Fruit fly (Drosophila melanogaster) whole organism, embryonic: ENCODE results near the gene Grip128.

Experiments
- Atf3 ChIP-seq: fragments of 200-800 bp; sonication (Bioruptor generic); optimal IDR thresholded peaks from 3 replicates; lab custom pipeline; 2016; ENCODE audit warnings: missing biosample characterization, missing genetic modification characterization
- B-H2 ChIP-seq: fragments of 200-800 bp; sonication (Bioruptor generic); optimal IDR thresholded peaks from 2 replicates; lab custom pipeline; 2018; ENCODE audit warnings: missing biosample characterization, mild to moderate bottlenecking, missing genetic modification characterization
- Bdp1 ChIP-seq: fragments of 200-800 bp; sonication (Bioruptor generic); optimal IDR thresholded peaks from 3 replicates; lab custom pipeline; 2016; ENCODE audit warnings: missing biosample characterization, missing genetic modification characterization
- Blimp-1 ChIP-seq: fragments of 200-800 bp; sonication (Bioruptor generic); optimal IDR thresholded peaks from 3 replicates; lab custom pipeline; 2018; ENCODE audit warnings: missing biosample characterization, missing genetic modification characterization, mild to moderate bottlenecking, moderate library complexity, missing genetic modification reagents
- CG10209 ChIP-seq: fragments of 200-800 bp; sonication (Bioruptor generic); optimal IDR thresholded peaks from 3 replicates; lab custom pipeline; 2017; ENCODE audit warnings: missing biosample characterization, mild to moderate bottlenecking, missing genetic modification characterization, missing genetic modification reagents
- CG10321 ChIP-seq: fragments of 200-800 bp; sonication (Bioruptor generic); IDR thresholded peaks from 2 replicates; pipeline ENCODE4 v1.3.6; 2022; ENCODE audit warnings: missing biosample characterization, missing genetic modification characterization
- CG11695 ChIP-seq: fragments of 200-800 bp; sonication (Bioruptor generic); IDR thresholded peaks from 3 replicates; pipeline ENCODE4 v1.3.6; 2022; ENCODE audit warnings: missing biosample characterization, missing genetic modification characterization
- CG12299 ChIP-seq: fragments of 200-800 bp; sonication (Bioruptor generic); optimal IDR thresholded peaks from 2 replicates; lab custom pipeline; 2018; ENCODE audit warnings: missing biosample characterization, mild to moderate bottlenecking, missing genetic modification characterization
- CG12769 ChIP-seq: fragments of 200-800 bp; sonication (Bioruptor generic); optimal IDR thresholded peaks from 2 replicates; lab custom pipeline; 2019; ENCODE audit warnings: missing biosample characterization, mild to moderate bottlenecking, missing genetic modification characterization, moderate library complexity
- CG17829 ChIP-seq: fragments of 200-800 bp; optimal IDR thresholded peaks from 2 replicates; lab custom pipeline; 2019; ENCODE audit warnings: missing biosample characterization, mild to moderate bottlenecking, missing genetic modification characterization, moderate library complexity
- CG2889 ChIP-seq: fragments of 200-800 bp; sonication (Bioruptor generic); IDR thresholded peaks from 3 replicates; pipeline ENCODE4 v1.3.6; 2022; ENCODE audit warnings: missing biosample characterization, missing genetic modification characterization
- CG3163 ChIP-seq: fragments of 200-800 bp; sonication (Bioruptor generic); optimal IDR thresholded peaks from 3 replicates; lab custom pipeline; 2016; ENCODE audit warnings: missing biosample characterization, missing genetic modification characterization
- CG43689 ChIP-seq: fragments of 200-800 bp; sonication (Bioruptor generic); IDR thresholded peaks from 2 replicates; pipeline ENCODE4 v1.3.6; 2022; ENCODE audit warnings: missing biosample characterization, missing genetic modification characterization
- CG4617 ChIP-seq: fragments of 200-800 bp; sonication (Bioruptor generic); optimal IDR thresholded peaks from 3 replicates; lab custom pipeline; 2016; ENCODE audit warnings: missing biosample characterization, missing genetic modification characterization, borderline replicate concordance
- CG5245 ChIP-seq: fragments of 200-800 bp; sonication (Bioruptor generic); optimal IDR thresholded peaks from 3 replicates; lab custom pipeline; 2016; ENCODE audit warnings: missing biosample characterization, missing genetic modification characterization
- CG7928 ChIP-seq: fragments of 200-800 bp; sonication (Bioruptor generic); optimal IDR thresholded peaks from 2 replicates; lab custom pipeline; 2017; ENCODE audit warnings: missing biosample characterization, mild to moderate bottlenecking, missing genetic modification characterization
- CG8281 ChIP-seq: fragments of 200-800 bp; sonication (Bioruptor generic); optimal IDR thresholded peaks from 2 replicates; lab custom pipeline; 2018; ENCODE audit warnings: missing biosample characterization, mild to moderate bottlenecking, missing genetic modification characterization, moderate library complexity
- CG9727 ChIP-seq: fragments of 200-800 bp; sonication (Bioruptor generic); optimal IDR thresholded peaks from 3 replicates; lab custom pipeline; 2017; ENCODE audit warnings: missing biosample characterization, mild to moderate bottlenecking, missing genetic modification characterization
- CoRest ChIP-seq: fragments of 200-800 bp; sonication (Bioruptor generic); optimal IDR thresholded peaks from 3 replicates; lab custom pipeline; 2018; ENCODE audit warnings: missing biosample characterization, mild to moderate bottlenecking, missing genetic modification characterization, moderate library complexity
- Dip3 ChIP-seq: fragments of 200-800 bp; sonication (Bioruptor generic); optimal IDR thresholded peaks from 3 replicates; lab custom pipeline; 2016; ENCODE audit warnings: missing biosample characterization, missing genetic modification characterization
- Dp ChIP-seq: fragments of 200-800 bp; sonication (Bioruptor generic); optimal IDR thresholded peaks from 2 replicates; lab custom pipeline; 2018; ENCODE audit warnings: missing biosample characterization, mild to moderate bottlenecking, missing genetic modification characterization, moderate library complexity
- Drgx ChIP-seq: fragments of 200-800 bp; sonication (Bioruptor generic); IDR thresholded peaks from 2 replicates; pipeline ENCODE4 v1.3.6; 2022; ENCODE audit warnings: missing biosample characterization, missing genetic modification characterization
- E2f1 ChIP-seq: fragments of 200-800 bp; sonication (Bioruptor generic); IDR thresholded peaks from 2 replicates; pipeline ENCODE4 v1.3.6; 2022; ENCODE audit warnings: missing biosample characterization, missing genetic modification characterization
- Gug ChIP-seq: fragments of 200-800 bp; sonication (Bioruptor generic); IDR thresholded peaks from 4 replicates; pipeline ENCODE4 v1.3.6; 2022; ENCODE audit warnings: missing biosample characterization, missing genetic modification characterization
- Hmr ChIP-seq: fragments of 200-800 bp; sonication (Bioruptor generic); optimal IDR thresholded peaks from 3 replicates; lab custom pipeline; 2017; ENCODE audit warnings: mild to moderate bottlenecking, missing biosample characterization, missing genetic modification reagents, missing genetic modification characterization
- Hmx ChIP-seq: fragments of 200-800 bp; sonication (Bioruptor generic); optimal IDR thresholded peaks from 2 replicates; lab custom pipeline; 2016; ENCODE audit warnings: missing biosample characterization, missing genetic modification characterization
- Hsf ChIP-seq: fragments of 200-800 bp; sonication (Bioruptor generic); optimal IDR thresholded peaks from 3 replicates; lab custom pipeline; 2016; ENCODE audit warnings: missing biosample characterization, missing genetic modification characterization
- Sox102F ChIP-seq: fragments of 200-800 bp; sonication (Bioruptor generic); optimal IDR thresholded peaks from 2 replicates; lab custom pipeline; 2018; ENCODE audit warnings: missing biosample characterization, mild to moderate bottlenecking, missing genetic modification characterization, moderate library complexity
- amos ChIP-seq: fragments of 200-800 bp; sonication (Bioruptor generic); IDR thresholded peaks from 2 replicates; pipeline ENCODE4 v1.3.6; 2022; ENCODE audit warnings: missing biosample characterization, missing genetic modification characterization; ENCODE audit not compliant: partially characterized antibody
- br ChIP-seq: fragments of >200 bp; optimal IDR thresholded peaks from 2 replicates; lab custom pipeline; 2017
- cato ChIP-seq: fragments of 200-800 bp; sonication (Bioruptor generic); optimal IDR thresholded peaks from 2 replicates; lab custom pipeline; 2016; ENCODE audit warnings: missing biosample characterization, missing genetic modification characterization, borderline replicate concordance
- ci ChIP-seq: fragments of 200-800 bp; sonication (Bioruptor generic); IDR thresholded peaks from 3 replicates; pipeline ENCODE4 v1.3.6; 2022; ENCODE audit warnings: missing biosample characterization, missing genetic modification characterization
- dan ChIP-seq: fragments of 200-800 bp; sonication (Bioruptor generic); IDR thresholded peaks from 2 replicates; pipeline ENCODE4 v1.3.6; 2022; ENCODE audit warnings: missing biosample characterization, missing genetic modification characterization
- gce ChIP-seq: fragments of 200-800 bp; sonication (Bioruptor generic); IDR thresholded peaks from 3 replicates; pipeline ENCODE4 v1.3.6; 2022; ENCODE audit warnings: missing biosample characterization, missing genetic modification characterization
- h ChIP-seq: fragments of >200 bp; optimal IDR thresholded peaks from 2 replicates; lab custom pipeline; 2017
- nerfin-1 ChIP-seq: fragments of 200-800 bp; sonication (Bioruptor generic); optimal IDR thresholded peaks from 3 replicates; lab custom pipeline; 2019; ENCODE audit warnings: missing biosample characterization, mild to moderate bottlenecking, missing genetic modification characterization, moderate library complexity
- otp ChIP-seq: fragments of 200-800 bp; sonication (Bioruptor generic); IDR thresholded peaks from 3 replicates; pipeline ENCODE4, ENCODE4 v1.3.6; 2022; ENCODE audit warnings: missing biosample characterization, missing genetic modification characterization
- p53 ChIP-seq: fragments of 200-800 bp; sonication (Bioruptor generic); optimal IDR thresholded peaks from 2 replicates; lab custom pipeline; 2016; ENCODE audit warnings: missing biosample characterization, missing genetic modification characterization
- pan ChIP-seq, 4 experiments: fragments of >200 bp in 3 of 4; fragments of 200-800 bp in 1 of 4; sonication (Bioruptor generic) in 1 of 4; optimal IDR thresholded peaks in 3 of 4; IDR thresholded peaks in 1 of 4; 2 replicates each; pipeline versions ENCODE4 v1.3.6 to Lab custom; 2017 to 2022; ENCODE audit warnings: missing biosample characterization in 2 of 4, missing genetic modification characterization in 2 of 4, mixed read lengths in 1 of 4
- pho ChIP-seq: fragments of 200-800 bp; sonication (Bioruptor generic); optimal IDR thresholded peaks from 2 replicates; lab custom pipeline; 2016; ENCODE audit warnings: missing biosample characterization, missing genetic modification characterization
- row ChIP-seq: fragments of 200-800 bp; sonication (Bioruptor generic); IDR thresholded peaks from 3 replicates; pipeline ENCODE4 v1.3.6; 2022; ENCODE audit warnings: missing biosample characterization, missing genetic modification characterization
- sens ChIP-seq: fragments of 200-800 bp; sonication (Bioruptor generic); peaks from one replicate; lab custom pipeline; 2016; ENCODE audit warnings: missing biosample characterization, missing genetic modification characterization
- sima ChIP-seq: fragments of 200-800 bp; sonication (Bioruptor generic); optimal IDR thresholded peaks from 2 replicates; lab custom pipeline; 2016; ENCODE audit warnings: missing biosample characterization, missing genetic modification characterization
- sqz ChIP-seq: fragments of 200-800 bp; sonication (Bioruptor generic); optimal IDR thresholded peaks from 3 replicates; lab custom pipeline; 2018; ENCODE audit warnings: missing biosample characterization, mild to moderate bottlenecking, missing genetic modification characterization
- tgo ChIP-seq: fragments of 200-800 bp; sonication (Bioruptor generic); IDR thresholded peaks from 3 replicates; pipeline ENCODE4 v1.3.6; 2022; ENCODE audit warnings: missing biosample characterization, missing genetic modification characterization
- tup ChIP-seq: fragments of 200-800 bp; sonication (Bioruptor generic); optimal IDR thresholded peaks from 2 replicates; lab custom pipeline; 2016; ENCODE audit warnings: missing biosample characterization, mild to moderate bottlenecking, missing genetic modification characterization, moderate library complexity
- tx ChIP-seq: fragments of 200-800 bp; sonication (Bioruptor generic); optimal IDR thresholded peaks from 2 replicates; lab custom pipeline; 2016; ENCODE audit warnings: missing biosample characterization, missing genetic modification characterization
- usp ChIP-seq: fragments of >200 bp; optimal IDR thresholded peaks from 2 replicates; lab custom pipeline; 2017; ENCODE audit warnings: missing biosample characterization, missing genetic modification characterization
- zf30C ChIP-seq: fragments of 200-800 bp; sonication (Bioruptor generic); optimal IDR thresholded peaks from 3 replicates; lab custom pipeline; 2018; ENCODE audit warnings: missing biosample characterization, mild to moderate bottlenecking, missing genetic modification characterization
- zfh1 ChIP-seq: fragments of 200-800 bp; sonication (Bioruptor generic); IDR thresholded peaks from 3 replicates; pipeline ENCODE4 v1.3.6; 2022; ENCODE audit warnings: missing biosample characterization, missing genetic modification characterization

The Grip128 gene

dm6 chrX:15449490-15450326, 22.2 kb downstream of the Grip128 start, which contains the start of the genes Scamp and Ahcy:
TSS of gene Scamp (minus strand) at chrX:15449883.
TSS of gene Ahcy (plus strand) at chrX:15450261.
- TF ChIP-seq CG4617 (GFP tag; lab: Kevin White, UChicago) (peak; percentile 56), cato (GFP tag; lab: Kevin White, UChicago) (no peak), dan (GFP tag; lab: Robert Waterston, UW) (no peak), zfh1 (GFP tag; lab: Robert Waterston, UW) (no peak), Drgx (GFP tag; lab: Robert Waterston, UW) (no peak), CG17829 (tag; lab: Kevin White, UChicago) (peak; percentile 14), B-H2 (no peak), tgo (GFP tag; lab: Robert Waterston, UW) (no peak), CG43689 (no peak), CG10321 (GFP tag; lab: Robert Waterston, UW) (no peak), Hmx (GFP tag; lab: Kevin White, UChicago) (no peak), otp (GFP tag; lab: Robert Waterston, UW) (no peak), pho (peak; percentile 4), Hmr (GFP tag; lab: Kevin White, UChicago) (peak; percentile 24), p53 (GFP tag; lab: Kevin White, UChicago) (no peak), zf30C (GFP tag; lab: Kevin White, UChicago) (peak; percentile 10), CG10209 (no peak), CG8281 (tag; lab: Kevin White, UChicago) (no peak), Hsf (GFP tag; lab: Kevin White, UChicago) (no peak), CG9727 (peak; percentile 48), h (no peak), Sox102F (GFP tag; lab: Kevin White, UChicago) (no peak), CG2889 (GFP tag; lab: Robert Waterston, UW) (no peak), Atf3 (no peak), Bdp1 (GFP tag; lab: Kevin White, UChicago) (no peak), CG7928 (GFP tag; lab: Kevin White, UChicago) (peak; percentile 81), Dp (GFP tag; lab: Kevin White, UChicago) (peak; percentile 50), ci (GFP tag; lab: Robert Waterston, UW) (no peak), br (lab: Kevin White, UChicago) (no peak), pan (optimal IDR thresholded peaks at IDR 0.05; lab: Kevin White, UChicago) (no peak), pan (GFP tag; optimal IDR thresholded peaks at IDR 0.05 in 1 of 2, IDR thresholded peaks at IDR 0.05 in 1 of 2) (no peak), CG12299 (tag; lab: Kevin White, UChicago) (no peak), sqz (no peak), gce (GFP tag; lab: Robert Waterston, UW) (no peak), nerfin-1 (tag; lab: Kevin White, UChicago) (no peak), E2f1 (GFP tag; lab: Robert Waterston, UW) (no peak), usp (GFP tag; lab: Kevin White, UChicago) (no peak), CoRest (tag; lab: Kevin White, UChicago) (peak; percentile 35), Blimp-1 (GFP tag; lab: Kevin White, UChicago) (no peak), tup (GFP tag; lab: Kevin White, UChicago) (no peak), CG11695 (GFP tag; lab: Robert Waterston, UW) (no peak), CG5245 (GFP tag; lab: Kevin White, UChicago) (no peak), CG12769 (tag; lab: Kevin White, UChicago) (peak; percentile 15), Gug (GFP tag; lab: Robert Waterston, UW) (no peak), tx (no peak), sens (GFP tag; lab: Kevin White, UChicago) (peak; percentile 70), Dip3 (GFP tag; lab: Kevin White, UChicago) (no peak), row (GFP tag; lab: Robert Waterston, UW) (peak; percentile 46; the same call in 2 of the 3 replicates), amos (GFP tag; lab: Robert Waterston, UW) (peak; percentile 44; the same call in 1 of the 2 replicates), sima (GFP tag; lab: Kevin White, UChicago) (no peak), CG3163 (no peak)
